Fruit fly (Drosophila melanogaster) S2 (cell line): ENCODE measurements around the gene Ca-Ma2d.

Source experiments
- CG8478 ChIP-seq: fragments of >200 bp; optimal IDR thresholded peaks from 2 replicates; lab custom pipeline; 2018
- CTCF ChIP-seq, 2 experiments: fragments of >200 bp; optimal IDR thresholded peaks; 2 replicates each; lab custom pipeline; 2018

Ca-Ma2d gene

DNA sequence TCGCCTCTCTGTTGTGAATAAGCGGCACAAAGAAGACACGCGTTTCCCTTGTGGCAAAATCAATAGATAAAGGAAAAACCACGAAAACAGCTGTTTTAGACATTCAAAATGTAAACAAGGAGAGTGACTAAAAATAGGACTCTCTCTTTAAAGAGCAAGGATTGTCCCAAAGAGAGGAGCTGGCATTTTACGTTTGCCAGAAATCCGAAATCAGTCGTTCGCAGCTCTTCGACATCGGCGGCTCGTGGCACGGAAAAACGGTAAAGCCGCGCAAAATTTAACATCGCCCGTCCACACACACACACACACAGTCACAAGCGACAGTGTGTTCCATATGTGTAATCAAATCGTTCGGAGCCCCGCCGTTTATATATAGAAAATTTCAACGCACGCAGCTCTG is at the start of gene Ca-Ma2d:
Gene Ca-Ma2d, plus strand, starts transcription at position 211 of the 400 bp plus-strand sequence.
- TF ChIP-seq CTCF (optimal IDR thresholded peaks at IDR 0.05; lab: Kevin White, UChicago) (no peak), CG8478 (no peak)

DNA sequence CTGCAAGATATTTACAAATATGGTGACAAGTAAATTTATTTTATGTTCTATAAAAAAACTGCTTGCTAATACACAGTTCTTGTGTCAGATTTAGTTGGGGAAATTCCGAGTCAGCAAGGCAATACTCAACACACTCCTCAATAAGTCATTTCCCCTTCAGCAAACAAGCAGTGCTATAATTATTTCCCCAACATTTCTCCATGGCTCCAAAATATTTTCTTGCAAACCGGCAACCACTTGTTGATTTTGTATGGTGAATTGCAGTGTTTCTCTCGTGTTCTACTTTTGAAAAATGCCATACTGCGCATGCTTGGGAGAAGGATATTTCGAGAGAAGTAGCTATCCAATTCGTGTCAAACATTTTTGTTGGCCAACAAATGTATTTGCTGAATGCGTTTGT is 33.1 kb upstream of the Ca-Ma2d start:
- TF ChIP-seq CTCF (optimal IDR thresholded peaks at IDR 0.05; lab: Kevin White, UChicago), result no peak
- TF ChIP-seq CG8478, result no peak

DNA sequence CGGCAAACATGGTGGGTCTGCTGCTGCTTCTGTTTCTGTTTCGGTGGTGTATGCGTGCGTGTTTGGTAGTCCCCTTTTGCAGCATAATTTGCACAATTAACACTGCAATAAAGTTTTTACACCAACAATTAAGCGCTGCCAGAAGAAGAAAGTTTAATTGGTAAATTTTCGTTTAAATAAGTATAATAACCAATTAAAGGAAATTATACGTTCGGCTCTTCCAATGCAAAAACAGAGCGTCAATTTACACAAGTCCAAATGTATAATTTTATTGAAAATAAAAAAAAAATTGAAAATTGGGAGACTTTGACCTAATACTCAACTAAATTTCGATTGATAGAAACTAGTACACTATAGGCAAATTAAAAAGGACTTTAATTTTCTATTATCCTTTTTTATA is 20.1 kb upstream of the Ca-Ma2d start, which contains the start of gene CG31819:
Gene CG31819, plus strand, starts transcription at position 301 of the 400 bp plus-strand sequence.
- TF ChIP-seq CTCF (optimal IDR thresholded peaks at IDR 0.05; lab: Kevin White, UChicago), result no peak
- TF ChIP-seq CG8478, result no peak

DNA sequence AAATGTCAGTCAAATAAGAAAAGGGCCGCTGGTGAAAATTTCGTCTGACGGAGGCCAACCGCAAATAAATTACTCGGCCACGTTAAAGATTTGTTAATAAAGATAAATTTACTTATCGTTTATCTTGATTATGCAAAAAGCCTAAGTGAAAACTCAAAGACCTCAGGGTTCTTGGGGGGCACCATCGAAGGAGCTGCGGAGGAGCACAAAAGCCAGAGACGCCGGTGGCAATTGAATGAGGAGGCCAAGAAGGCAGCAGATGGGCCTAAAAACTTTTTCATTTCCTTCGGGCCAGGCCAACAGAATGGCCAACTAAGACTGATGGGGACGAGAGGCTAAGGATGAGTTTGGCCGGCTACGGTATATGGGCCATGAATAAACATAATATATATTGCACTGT is 15.0 kb upstream of the Ca-Ma2d start:
- TF ChIP-seq CG8478, result no peak
- TF ChIP-seq CTCF (optimal IDR thresholded peaks at IDR 0.05; lab: Kevin White, UChicago), result no peak

DNA sequence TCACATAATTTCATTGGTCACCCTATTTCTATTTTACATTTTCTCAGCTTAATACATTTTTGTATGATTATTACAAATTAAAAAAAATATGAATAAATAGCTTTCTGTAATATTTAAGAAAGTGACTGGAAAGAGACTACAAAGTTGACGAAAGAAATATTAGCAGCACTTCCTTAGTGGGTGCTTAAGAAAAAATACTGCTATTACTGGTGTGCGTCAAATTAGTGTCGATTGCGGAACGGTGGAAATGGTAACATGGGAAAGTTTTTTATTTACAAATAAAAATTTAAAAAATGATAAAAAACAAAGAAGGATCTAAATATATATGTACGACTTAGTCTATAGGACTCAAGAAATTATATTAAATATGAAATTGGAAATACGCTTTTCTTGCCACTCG is 7.3 kb upstream of the Ca-Ma2d start:
- TF ChIP-seq CTCF (optimal IDR thresholded peaks at IDR 0.05; lab: Kevin White, UChicago) (no peak), CG8478 (no peak)

DNA sequence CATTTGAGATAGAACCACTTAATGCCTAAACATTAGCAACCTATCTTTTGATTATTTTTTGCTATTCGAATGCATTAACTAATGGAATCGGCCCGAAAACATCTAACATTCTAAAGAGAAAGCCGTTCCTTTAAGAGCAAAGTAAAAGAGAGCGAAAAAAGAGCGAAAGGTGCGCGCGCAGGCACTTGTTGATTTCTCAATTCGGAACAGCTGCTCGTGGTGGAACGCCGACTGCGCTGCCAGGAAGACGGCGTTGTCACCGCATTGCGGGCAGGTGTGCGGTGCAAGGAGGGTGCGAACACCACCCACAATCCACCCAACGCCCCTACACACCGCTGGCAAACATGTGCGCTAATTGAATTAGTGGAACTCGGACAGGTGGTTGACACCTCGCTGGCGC is 3.5 kb downstream of the Ca-Ma2d start:
- no peak for TF ChIP-seq CTCF (optimal IDR thresholded peaks at IDR 0.05; lab: Kevin White, UChicago)
- TF ChIP-seq CG8478, result no peak

DNA sequence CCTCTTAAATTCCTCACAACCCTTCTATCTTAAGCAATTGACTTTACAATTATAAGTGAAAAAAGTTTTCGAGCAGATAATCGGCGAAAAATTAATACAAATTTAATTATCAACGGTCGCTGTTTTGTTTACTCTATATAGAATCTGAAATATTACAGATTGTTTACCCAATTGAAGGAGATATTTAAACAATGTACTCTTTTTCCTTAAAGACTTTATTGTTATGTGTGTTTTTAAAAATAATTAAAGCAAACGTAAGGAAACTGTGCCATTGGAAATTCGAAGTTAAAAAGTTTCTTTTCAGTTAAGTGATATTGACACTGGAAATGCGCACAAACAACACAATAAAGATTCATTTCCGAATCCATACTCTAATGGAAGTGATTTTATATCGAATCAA is 10.4 kb downstream of the Ca-Ma2d start, which contains the start of gene CG42818:
Gene CG42818, plus strand, starts transcription at position 301 of the 400 bp plus-strand sequence.
- TF ChIP-seq CG8478 (no peak), CTCF (optimal IDR thresholded peaks at IDR 0.05; lab: Kevin White, UChicago) (no peak)

DNA sequence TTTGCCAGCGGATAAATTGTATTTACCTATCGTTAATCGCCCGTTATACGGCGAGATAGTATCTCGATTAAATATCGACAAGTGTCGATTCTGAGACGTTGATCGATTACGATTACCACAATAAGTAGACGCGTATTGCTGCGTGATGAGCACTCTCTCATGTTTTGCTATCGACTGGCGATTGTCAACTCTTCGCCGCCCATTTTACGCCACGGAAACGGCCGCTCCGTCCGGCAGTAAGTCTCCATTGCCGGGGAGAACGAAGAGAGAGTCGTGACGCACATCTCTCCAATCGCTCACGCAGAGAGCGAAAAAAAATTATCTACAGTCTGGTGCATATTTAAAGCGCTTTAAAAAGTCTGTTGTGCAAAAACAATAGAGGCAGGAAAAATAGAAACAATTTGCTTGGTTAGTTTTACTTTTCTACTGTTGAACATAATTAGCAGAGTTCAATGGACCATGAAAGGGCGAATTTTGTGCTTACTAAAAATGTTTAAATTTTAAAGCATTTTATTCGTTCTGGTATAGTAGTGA is 20.4 kb downstream of the Ca-Ma2d start, which contains the start of gene CG46309:
Gene CG46309, minus strand, starts transcription at position 191 of the 534 bp plus-strand sequence.
- TF ChIP-seq CTCF (optimal IDR thresholded peaks at IDR 0.05; lab: Kevin White, UChicago) (no peak), CG8478 (no peak)

DNA sequence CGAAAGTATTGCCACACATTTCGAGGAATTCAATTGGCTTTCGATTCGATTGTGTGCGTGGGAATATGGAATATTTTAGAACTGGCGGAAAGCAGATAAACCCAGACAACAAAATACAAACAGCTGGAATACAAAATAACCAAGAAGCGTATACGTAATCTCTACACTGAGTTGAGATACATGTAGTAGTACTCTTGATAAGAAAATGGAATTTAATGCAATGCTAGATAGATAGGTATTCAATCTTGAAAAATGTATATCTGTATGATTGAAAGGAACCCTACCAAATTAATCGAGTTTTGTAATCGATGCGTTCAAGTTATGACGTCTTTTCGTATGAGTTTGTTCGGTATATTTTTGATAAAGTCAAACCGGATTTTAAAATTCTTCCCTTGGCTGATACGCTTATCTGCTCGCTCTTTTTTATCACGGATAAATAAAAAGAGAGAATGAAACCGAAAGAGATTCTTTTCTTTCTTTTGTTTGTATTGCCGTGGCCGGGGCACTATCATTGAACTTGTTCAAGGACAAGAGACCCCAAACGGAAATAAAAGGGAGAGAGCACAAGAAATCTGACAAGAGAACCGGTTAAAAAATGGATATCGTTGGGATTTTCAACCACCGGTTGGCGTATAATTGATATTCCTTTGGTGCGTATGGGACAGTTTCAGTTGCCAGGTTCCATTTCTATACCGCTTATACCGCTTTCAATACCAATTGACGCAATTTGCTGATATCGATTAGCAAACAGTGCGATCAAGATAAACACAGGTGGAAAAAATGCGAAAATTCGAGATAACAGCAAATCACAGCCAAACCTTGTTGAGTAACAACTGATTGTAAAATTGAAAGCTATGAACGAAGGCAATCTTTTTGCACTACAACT is 24.2 kb downstream of the Ca-Ma2d start:
- TF ChIP-seq CTCF (optimal IDR thresholded peaks at IDR 0.05; lab: Kevin White, UChicago) (no peak), CG8478 (no peak)

DNA sequence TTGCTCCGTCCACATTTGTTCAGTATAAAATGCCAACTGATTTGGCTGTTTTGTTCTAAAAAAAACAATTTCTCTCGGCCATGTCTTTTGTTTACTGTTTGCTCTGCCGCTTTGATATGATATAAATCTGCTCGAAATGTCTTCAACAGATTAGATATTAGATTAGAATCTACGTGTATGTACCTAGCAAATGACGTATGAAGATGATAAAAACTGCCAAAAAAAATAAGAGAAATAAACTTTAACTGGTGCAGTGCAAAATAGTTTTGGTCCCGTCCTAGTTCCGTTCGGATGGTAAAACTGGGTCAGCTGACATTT is 24.8 kb downstream of the Ca-Ma2d start:
- TF ChIP-seq CG8478, result no peak
- no peak for TF ChIP-seq CTCF (optimal IDR thresholded peaks at IDR 0.05; lab: Kevin White, UChicago)

DNA sequence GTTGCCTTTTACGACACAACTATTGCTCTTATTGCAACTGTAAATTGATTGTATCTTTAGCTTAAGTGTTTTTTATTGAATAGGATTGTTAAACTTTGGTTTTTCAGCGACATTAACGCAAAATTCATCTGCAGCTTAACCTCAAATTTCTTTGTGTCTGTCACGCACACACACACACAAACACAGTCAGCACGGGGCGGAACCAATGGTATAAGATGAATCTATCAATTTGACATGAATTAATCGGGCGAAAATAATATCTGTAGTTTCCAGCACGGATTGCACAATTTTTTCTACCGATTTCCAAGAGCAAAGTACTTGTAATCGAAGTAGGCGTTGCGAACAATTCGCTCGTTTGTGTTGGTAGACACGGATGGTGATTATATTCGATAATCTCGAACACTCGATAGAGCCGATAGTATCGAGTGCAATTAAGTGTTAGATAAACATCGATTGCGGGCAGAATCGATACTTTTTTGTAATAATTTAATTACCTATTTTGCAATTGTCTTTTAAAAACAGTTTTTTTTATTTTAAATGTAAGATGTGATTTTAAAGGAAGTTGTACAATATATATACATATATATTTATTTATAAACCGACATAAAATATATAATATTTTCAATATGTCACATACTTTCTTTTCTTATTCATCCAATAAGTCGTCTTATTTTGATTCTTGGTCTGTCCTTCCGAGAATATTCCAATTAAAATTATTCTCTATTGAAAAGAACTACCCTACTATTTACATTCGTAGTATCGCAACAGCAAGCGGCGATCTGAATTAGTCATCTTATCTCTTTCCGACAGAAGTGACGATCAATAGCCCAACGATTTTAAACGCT is 26.2 kb downstream of the Ca-Ma2d start, which contains the start of the genes PRL-1 and EndoGI:
Gene PRL-1, minus strand, starts transcription at position 380 of the 845 bp plus-strand sequence.
Gene EndoGI, plus strand, starts transcription at position 462 of the 845 bp plus-strand sequence.
- TF ChIP-seq CG8478 (no peak), CTCF (optimal IDR thresholded peaks at IDR 0.05; lab: Kevin White, UChicago) (peak in 1 of 2 experiments; percentile 45)

DNA sequence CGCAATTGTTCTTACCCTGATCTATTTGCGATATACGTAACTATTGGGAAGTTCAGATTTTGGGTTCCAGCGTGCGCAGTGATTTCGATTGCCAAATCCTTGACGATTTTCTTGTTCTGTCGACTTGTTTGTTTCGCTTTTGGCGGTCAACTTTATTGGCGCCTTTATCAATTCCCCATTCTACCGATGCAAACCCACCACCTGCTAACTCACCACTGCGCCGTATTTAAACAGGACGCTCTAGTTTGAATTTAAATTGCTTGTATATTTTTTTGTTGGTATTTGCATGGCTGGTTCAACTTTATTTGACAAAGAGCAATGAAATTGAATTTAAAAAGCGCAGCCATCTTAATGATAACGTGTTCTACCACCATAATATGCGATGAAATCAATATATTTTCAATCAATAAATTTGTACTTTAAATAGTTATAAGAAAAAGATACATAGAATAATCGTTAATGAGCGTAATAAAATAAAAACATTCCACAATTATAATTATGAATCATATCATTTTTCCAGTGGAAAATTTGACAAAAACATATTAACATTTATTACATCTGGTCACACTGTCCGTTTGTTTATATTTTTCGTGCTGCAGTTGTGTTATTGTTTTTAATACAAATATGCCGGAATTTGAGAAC is 30.4 kb downstream of the Ca-Ma2d start, which contains the start of the genes twe and CG4935:
Gene twe, minus strand, starts transcription at position 302 of the 642 bp plus-strand sequence.
Gene CG4935, plus strand, starts transcription at position 566 of the 642 bp plus-strand sequence.
- TF ChIP-seq CG8478 (no peak), CTCF (optimal IDR thresholded peaks at IDR 0.05; lab: Kevin White, UChicago) (no peak)

DNA sequence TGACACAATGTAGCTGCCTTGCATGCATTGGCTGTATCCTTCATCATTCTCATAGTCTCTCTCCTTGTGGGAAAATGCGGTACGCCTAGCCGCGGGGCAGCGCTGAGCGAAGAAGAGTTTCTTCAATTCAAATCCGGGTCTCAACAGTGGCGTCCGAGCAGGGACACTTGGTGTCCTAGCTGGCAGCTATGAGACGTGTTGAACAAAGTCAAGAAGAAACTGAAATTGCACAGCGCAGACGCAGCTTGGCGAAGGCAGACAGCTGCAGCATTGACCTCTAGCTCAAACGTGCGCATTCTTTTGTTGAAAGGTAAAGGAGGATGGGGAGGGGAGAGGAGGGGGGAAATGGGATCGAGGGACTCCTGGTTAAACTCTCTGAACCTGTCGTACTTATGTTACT is 32.4 kb downstream of the Ca-Ma2d start:
- TF ChIP-seq CTCF (optimal IDR thresholded peaks at IDR 0.05; lab: Kevin White, UChicago) (no peak), CG8478 (no peak)

DNA sequence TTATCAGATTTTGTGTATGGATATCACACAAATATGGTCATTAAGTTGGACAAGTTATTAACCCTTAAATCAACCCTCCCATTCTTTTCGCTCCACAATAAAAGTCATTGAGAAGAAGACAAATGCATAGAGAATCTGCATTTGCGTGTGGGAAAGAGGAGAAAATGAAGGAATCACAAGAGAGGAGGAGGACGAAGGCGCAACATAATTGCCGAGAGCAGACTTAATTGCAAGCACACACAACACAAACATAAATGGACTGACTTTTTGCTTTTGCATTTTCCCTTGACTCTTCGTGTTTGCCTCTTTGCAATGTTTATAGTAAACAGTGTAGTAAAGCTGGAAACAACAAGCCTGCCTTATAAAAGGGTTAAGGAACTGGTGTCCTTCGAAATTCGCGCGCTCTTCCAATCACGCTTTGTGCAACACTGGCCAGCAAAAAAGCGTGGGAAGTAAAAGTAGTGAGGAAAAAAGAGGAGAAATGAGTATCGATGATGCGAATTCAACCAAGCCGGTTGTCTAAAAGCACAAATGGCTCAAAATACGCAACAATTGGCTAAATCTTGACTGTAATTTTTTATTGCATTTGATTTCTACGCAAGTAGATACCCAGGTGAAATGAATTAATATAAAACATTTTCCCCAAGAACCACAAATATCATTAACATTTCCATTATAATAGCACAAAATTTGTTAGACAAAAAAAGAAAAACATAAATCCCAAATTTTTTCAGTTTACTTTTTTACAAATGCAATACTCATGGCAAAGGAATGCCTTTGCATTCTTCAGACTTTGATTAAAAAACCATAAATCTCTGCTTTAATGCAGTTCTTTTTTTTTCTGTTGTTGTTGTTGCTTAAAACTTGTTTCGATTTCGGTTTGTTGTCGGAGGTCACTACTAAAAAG is 36.1 kb downstream of the Ca-Ma2d start:
- TF ChIP-seq CTCF (optimal IDR thresholded peaks at IDR 0.05; lab: Kevin White, UChicago) (no peak), CG8478 (no peak)
